Worm (Caenorhabditis elegans) whole organism, L4/young adult: ENCODE results near the gene Y50E8A.12.
"Not testable (repeated sequence)": the region's sequence is repeated elsewhere in the genome, so short reads cannot be mapped to it uniquely, and the experiment has no call there.

Experiments
- W03F9.2 ChIP-seq: fragments of 150-350 bp; optimal IDR thresholded peaks from 2 replicates; lab custom pipeline; 2014; ENCODE audit warnings: missing biosample characterization, missing genetic modification characterization
- him-1 ChIP-seq: sonication (generic microtip); optimal IDR thresholded peaks from 2 replicates; lab custom pipeline; 2016; ENCODE audit warnings: missing genotype, missing genetic modification reagents, missing genetic modification characterization, missing compliant biosample characterization

ce11 chrV:14750357-14750756, 33.7 kb downstream of the Y50E8A.12 start, which contains the start of gene nspa-10:
- not testable (repeated sequence) for TF ChIP-seq W03F9.2 (tag; lab: Kevin White, UChicago); him-1
